Worm (Caenorhabditis elegans) whole organism, early embryonic: ENCODE measurements around the gene kin-18.

Experiments
- B0310.2 ChIP-seq: sonication (generic microtip); optimal IDR thresholded peaks from 2 replicates; lab custom pipeline; 2016; ENCODE audit warnings: mild to moderate bottlenecking, missing genetic modification characterization, missing compliant biosample characterization
- F13C5.2 ChIP-seq: sonication (generic microtip); optimal IDR thresholded peaks from 2 replicates; lab custom pipeline; 2017; ENCODE audit warnings: mild to moderate bottlenecking, missing genetic modification characterization, inconsistent platforms, missing compliant biosample characterization
- aly-1 ChIP-seq: sonication (generic microtip); optimal IDR thresholded peaks from 2 replicates; lab custom pipeline; 2016; ENCODE audit warnings: missing genetic modification characterization, missing compliant biosample characterization
- ama-1 ChIP-seq: fragments of 150-350 bp; optimal IDR thresholded peaks from 2 replicates; lab custom pipeline; 2014
- ceh-13 ChIP-seq: fragments of 200-800 bp; sonication (Bioruptor generic); optimal IDR thresholded peaks from 2 replicates; lab custom pipeline; 2018; ENCODE audit warnings: mild to moderate bottlenecking, missing genetic modification characterization, missing compliant biosample characterization
- ceh-36 ChIP-seq: sonication (generic microtip); optimal IDR thresholded peaks from 2 replicates; lab custom pipeline; 2016; ENCODE audit warnings: missing genetic modification characterization, inconsistent platforms, missing compliant biosample characterization
- ets-7 ChIP-seq: sonication (generic microtip); optimal IDR thresholded peaks from 2 replicates; lab custom pipeline; 2016; ENCODE audit warnings: missing genotype, missing genetic modification characterization, missing compliant biosample characterization
- flt-1 ChIP-seq: fragments of 200-800 bp; sonication (Bioruptor generic); IDR thresholded peaks from 2 replicates; pipeline ENCODE4 v1.3.6; 2022; ENCODE audit warnings: missing genetic modification characterization, missing compliant biosample characterization
- hmbx-1 ChIP-seq: sonication (generic microtip); optimal IDR thresholded peaks from 2 replicates; lab custom pipeline; 2016; ENCODE audit warnings: mild to moderate bottlenecking, missing genetic modification characterization, missing compliant biosample characterization
- hmg-4 ChIP-seq: fragments of 200-800 bp; sonication (Bioruptor generic); optimal IDR thresholded peaks from 2 replicates; lab custom pipeline; 2018; ENCODE audit warnings: mild to moderate bottlenecking, missing genetic modification characterization, missing compliant biosample characterization
- hnd-1 ChIP-seq: sonication (generic microtip); optimal IDR thresholded peaks from 2 replicates; lab custom pipeline; 2016; ENCODE audit warnings: missing genetic modification characterization, missing compliant biosample characterization
- pes-1 ChIP-seq: fragments of 200-800 bp; sonication (Bioruptor generic); IDR thresholded peaks from 2 replicates; pipeline ENCODE4 v1.3.6; 2022; ENCODE audit warnings: missing genetic modification reagents, missing genetic modification characterization, missing compliant biosample characterization
- scrt-1 ChIP-seq: fragments of 200-800 bp; sonication (Bioruptor generic); IDR thresholded peaks from 2 replicates; pipeline ENCODE4 v1.3.6; 2022; ENCODE audit warnings: missing genetic modification characterization, missing compliant biosample characterization
- sea-1 ChIP-seq: fragments of 200-800 bp; sonication (Bioruptor generic); conservative IDR thresholded peaks from 2 replicates; pipeline ENCODE4 v1.3.6; 2022; ENCODE audit warnings: missing genetic modification characterization, missing compliant biosample characterization
- tbx-11 ChIP-seq: fragments of 200-800 bp; sonication (Bioruptor generic); IDR thresholded peaks from 2 replicates; pipeline ENCODE4 v1.3.6; 2022; ENCODE audit warnings: missing genetic modification characterization, missing compliant biosample characterization
- tbx-37 ChIP-seq: fragments of 200-800 bp; sonication (Bioruptor generic); conservative IDR thresholded peaks from 2 replicates; pipeline ENCODE4 v1.3.6; 2022; ENCODE audit warnings: missing genetic modification reagents, missing genetic modification characterization, missing compliant biosample characterization
- tra-4 ChIP-seq: sonication (generic microtip); optimal IDR thresholded peaks from 2 replicates; lab custom pipeline; 2017; ENCODE audit warnings: missing genetic modification characterization, missing compliant biosample characterization

The kin-18 gene

ce11 chrIII:6095654-6096053 is 22.8 kb upstream of the kin-18 start:
- TF ChIP-seq hmg-4 (GFP tag; lab: Kevin White, UChicago): no peak
- no peak for TF ChIP-seq tbx-11 (GFP tag; lab: Robert Waterston, UW)
- TF ChIP-seq sea-1 (GFP tag; lab: Robert Waterston, UW): no peak
- no peak for TF ChIP-seq ama-1 (lab: Kevin White, UChicago)
- no peak for TF ChIP-seq B0310.2 (tag; lab: Kevin White, UChicago)
- no peak for TF ChIP-seq F13C5.2 (tag; lab: Kevin White, UChicago)
- no peak for TF ChIP-seq scrt-1 (GFP tag; lab: Robert Waterston, UW)
- no peak for TF ChIP-seq aly-1 (tag; lab: Kevin White, UChicago)
- no peak for TF ChIP-seq tra-4
- no peak for TF ChIP-seq ets-7 (tag; lab: Kevin White, UChicago)
- no peak for TF ChIP-seq pes-1 (GFP tag; lab: Robert Waterston, UW)
- no peak for TF ChIP-seq hnd-1 (tag; lab: Kevin White, UChicago)
- no peak for TF ChIP-seq ceh-13 (GFP tag; lab: Kevin White, UChicago)
- no peak for TF ChIP-seq tbx-37 (GFP tag; lab: Robert Waterston, UW)
- no peak for TF ChIP-seq hmbx-1 (tag; lab: Kevin White, UChicago)

- no peak for TF ChIP-seq hmbx-1 (tag; lab: Kevin White, UChicago)
- no peak for TF ChIP-seq ama-1 (lab: Kevin White, UChicago)
- TF ChIP-seq sea-1 (GFP tag; lab: Robert Waterston, UW): no peak
- TF ChIP-seq tra-4: no peak
- no peak for TF ChIP-seq tbx-37 (GFP tag; lab: Robert Waterston, UW)
- TF ChIP-seq tbx-11 (GFP tag; lab: Robert Waterston, UW): no peak
- TF ChIP-seq hnd-1 (tag; lab: Kevin White, UChicago): no peak
- TF ChIP-seq flt-1 (GFP tag; lab: Robert Waterston, UW): no peak
- TF ChIP-seq F13C5.2 (tag; lab: Kevin White, UChicago): no peak
- no peak for TF ChIP-seq ceh-36
Observed at ce11 chrIII:6102762-6103161, 15.7 kb upstream of the kin-18 start, which contains the start of gene C05D10.4. C05D10.4 (minus strand) TSS chrIII:6102862.

ce11 chrIII:6105897-6106296 is 12.5 kb upstream of the kin-18 start:
- no peak for TF ChIP-seq tbx-11 (GFP tag; lab: Robert Waterston, UW)

- no peak for TF ChIP-seq ceh-36
- TF ChIP-seq ets-7 (tag; lab: Kevin White, UChicago): no peak
- no peak for TF ChIP-seq tbx-11 (GFP tag; lab: Robert Waterston, UW)
- no peak for TF ChIP-seq B0310.2 (tag; lab: Kevin White, UChicago)
- TF ChIP-seq hmbx-1 (tag; lab: Kevin White, UChicago): no peak
- no peak for TF ChIP-seq tbx-37 (GFP tag; lab: Robert Waterston, UW)
- no peak for TF ChIP-seq aly-1 (tag; lab: Kevin White, UChicago)
- TF ChIP-seq hnd-1 (tag; lab: Kevin White, UChicago): no peak
- TF ChIP-seq flt-1 (GFP tag; lab: Robert Waterston, UW): no peak
- no peak for TF ChIP-seq scrt-1 (GFP tag; lab: Robert Waterston, UW)
- no peak for TF ChIP-seq pes-1 (GFP tag; lab: Robert Waterston, UW)
- TF ChIP-seq tra-4: no peak
- TF ChIP-seq sea-1 (GFP tag; lab: Robert Waterston, UW): no peak
- TF ChIP-seq ama-1 (lab: Kevin White, UChicago): no peak
- TF ChIP-seq F13C5.2 (tag; lab: Kevin White, UChicago): no peak
- TF ChIP-seq ceh-13 (GFP tag; lab: Kevin White, UChicago): no peak
- no peak for TF ChIP-seq hmg-4 (GFP tag; lab: Kevin White, UChicago)
Observed at ce11 chrIII:6110187-6110586, 8.2 kb upstream of the kin-18 start.

ce11 chrIII:6116281-6116886 is 2.0 kb upstream of the kin-18 start, which contains the start of gene nmt-1:
nmt-1 (minus strand) TSS chrIII:6116331.
- TF ChIP-seq F13C5.2 (tag; lab: Kevin White, UChicago): peak; percentile 41
- no peak for TF ChIP-seq sea-1 (GFP tag; lab: Robert Waterston, UW)

ce11 chrIII:6116981-6117380 is 1.4 kb upstream of the kin-18 start:
- TF ChIP-seq hnd-1 (tag; lab: Kevin White, UChicago) (no peak), pes-1 (GFP tag; lab: Robert Waterston, UW) (no peak), ceh-36 (no peak), aly-1 (tag; lab: Kevin White, UChicago) (no peak), hmbx-1 (tag; lab: Kevin White, UChicago) (no peak), sea-1 (GFP tag; lab: Robert Waterston, UW) (no peak), B0310.2 (tag; lab: Kevin White, UChicago) (no peak), F13C5.2 (tag; lab: Kevin White, UChicago) (no peak), ceh-13 (GFP tag; lab: Kevin White, UChicago) (no peak), tbx-11 (GFP tag; lab: Robert Waterston, UW) (no peak), ama-1 (lab: Kevin White, UChicago) (no peak), ets-7 (tag; lab: Kevin White, UChicago) (no peak), tra-4 (no peak), flt-1 (GFP tag; lab: Robert Waterston, UW) (no peak), scrt-1 (GFP tag; lab: Robert Waterston, UW) (no peak), tbx-37 (GFP tag; lab: Robert Waterston, UW) (no peak), hmg-4 (GFP tag; lab: Kevin White, UChicago) (no peak)

ce11 chrIII:6120990-6121389 is 2.6 kb downstream of the kin-18 start:
- TF ChIP-seq ceh-36: no peak
- no peak for TF ChIP-seq hmbx-1 (tag; lab: Kevin White, UChicago)
- no peak for TF ChIP-seq sea-1 (GFP tag; lab: Robert Waterston, UW)
- TF ChIP-seq tbx-11 (GFP tag; lab: Robert Waterston, UW): no peak
- TF ChIP-seq aly-1 (tag; lab: Kevin White, UChicago): no peak
- no peak for TF ChIP-seq tra-4
